Worm (Caenorhabditis elegans) whole organism, early embryonic: ENCODE measurements around the gene hcp-3.

Source experiments
- B0310.2 ChIP-seq: sonication (generic microtip); optimal IDR thresholded peaks from 2 replicates; lab custom pipeline; 2016; ENCODE audit warnings: mild to moderate bottlenecking, missing genetic modification characterization, missing compliant biosample characterization
- F13C5.2 ChIP-seq: sonication (generic microtip); optimal IDR thresholded peaks from 2 replicates; lab custom pipeline; 2017; ENCODE audit warnings: mild to moderate bottlenecking, missing genetic modification characterization, inconsistent platforms, missing compliant biosample characterization
- aly-1 ChIP-seq: sonication (generic microtip); optimal IDR thresholded peaks from 2 replicates; lab custom pipeline; 2016; ENCODE audit warnings: missing genetic modification characterization, missing compliant biosample characterization
- ama-1 ChIP-seq: fragments of 150-350 bp; optimal IDR thresholded peaks from 2 replicates; lab custom pipeline; 2014
- ceh-13 ChIP-seq: fragments of 200-800 bp; sonication (Bioruptor generic); optimal IDR thresholded peaks from 2 replicates; lab custom pipeline; 2018; ENCODE audit warnings: mild to moderate bottlenecking, missing genetic modification characterization, missing compliant biosample characterization
- ceh-36 ChIP-seq: sonication (generic microtip); optimal IDR thresholded peaks from 2 replicates; lab custom pipeline; 2016; ENCODE audit warnings: missing genetic modification characterization, inconsistent platforms, missing compliant biosample characterization
- ets-7 ChIP-seq: sonication (generic microtip); optimal IDR thresholded peaks from 2 replicates; lab custom pipeline; 2016; ENCODE audit warnings: missing genotype, missing genetic modification characterization, missing compliant biosample characterization
- flt-1 ChIP-seq: fragments of 200-800 bp; sonication (Bioruptor generic); IDR thresholded peaks from 2 replicates; pipeline ENCODE4 v1.3.6; 2022; ENCODE audit warnings: missing genetic modification characterization, missing compliant biosample characterization
- pes-1 ChIP-seq: fragments of 200-800 bp; sonication (Bioruptor generic); IDR thresholded peaks from 2 replicates; pipeline ENCODE4 v1.3.6; 2022; ENCODE audit warnings: missing genetic modification reagents, missing genetic modification characterization, missing compliant biosample characterization
- scrt-1 ChIP-seq: fragments of 200-800 bp; sonication (Bioruptor generic); IDR thresholded peaks from 2 replicates; pipeline ENCODE4 v1.3.6; 2022; ENCODE audit warnings: missing genetic modification characterization, missing compliant biosample characterization
- sea-1 ChIP-seq: fragments of 200-800 bp; sonication (Bioruptor generic); conservative IDR thresholded peaks from 2 replicates; pipeline ENCODE4 v1.3.6; 2022; ENCODE audit warnings: missing genetic modification characterization, missing compliant biosample characterization
- tbx-11 ChIP-seq: fragments of 200-800 bp; sonication (Bioruptor generic); IDR thresholded peaks from 2 replicates; pipeline ENCODE4 v1.3.6; 2022; ENCODE audit warnings: missing genetic modification characterization, missing compliant biosample characterization
- tbx-37 ChIP-seq: fragments of 200-800 bp; sonication (Bioruptor generic); conservative IDR thresholded peaks from 2 replicates; pipeline ENCODE4 v1.3.6; 2022; ENCODE audit warnings: missing genetic modification reagents, missing genetic modification characterization, missing compliant biosample characterization
- tra-4 ChIP-seq: sonication (generic microtip); optimal IDR thresholded peaks from 2 replicates; lab custom pipeline; 2017; ENCODE audit warnings: missing genetic modification characterization, missing compliant biosample characterization

DNA sequence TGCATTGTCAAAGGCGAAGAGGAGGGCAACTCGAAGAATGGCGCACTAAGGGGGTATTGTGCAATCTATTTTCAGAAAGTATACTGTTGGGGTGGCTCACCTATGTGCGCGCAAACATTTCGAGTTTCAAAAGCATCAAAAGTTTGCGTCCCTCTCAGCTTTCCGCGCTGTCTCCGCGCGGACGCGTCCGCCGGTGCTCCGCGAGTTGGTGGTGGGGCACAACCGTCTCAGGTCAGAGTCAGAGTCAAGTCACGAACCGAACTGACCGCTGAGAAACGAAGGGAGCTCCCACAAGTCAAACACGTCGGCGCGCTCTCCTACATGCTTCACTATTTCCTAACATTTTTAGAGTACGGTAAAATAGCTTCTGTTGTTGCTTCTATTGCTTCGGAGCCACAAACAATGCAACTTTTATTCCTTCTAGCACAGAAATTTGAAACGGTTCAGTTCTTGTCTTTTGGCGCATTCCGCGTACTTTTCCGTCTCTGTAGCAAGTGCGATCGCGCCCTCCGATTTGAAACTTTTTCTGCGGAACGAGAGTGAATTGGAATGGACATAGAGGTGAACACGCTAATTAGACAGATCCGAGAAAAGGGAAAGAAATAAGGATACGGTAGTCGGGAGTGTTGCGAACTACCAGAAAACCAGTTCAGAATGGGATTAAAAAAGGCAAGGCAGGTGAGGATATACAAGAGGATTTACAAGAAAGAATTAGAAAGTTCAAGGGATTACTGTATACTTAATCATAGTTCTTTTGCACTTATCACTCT, 23.2 kb upstream of the hcp-3 start:
- TF ChIP-seq ceh-13 (GFP tag; lab: Kevin White, UChicago) = no peak
- TF ChIP-seq F13C5.2 (tag; lab: Kevin White, UChicago) = no peak
- TF ChIP-seq flt-1 (GFP tag; lab: Robert Waterston, UW) = no peak
- TF ChIP-seq tbx-37 (GFP tag; lab: Robert Waterston, UW) = no peak
- no peak for TF ChIP-seq sea-1 (GFP tag; lab: Robert Waterston, UW)
- no peak for TF ChIP-seq pes-1 (GFP tag; lab: Robert Waterston, UW)
- no peak for TF ChIP-seq ama-1
- no peak for TF ChIP-seq tra-4 (tag; lab: Kevin White, UChicago)
- no peak for TF ChIP-seq ceh-36
- no peak for TF ChIP-seq aly-1
- TF ChIP-seq B0310.2 (tag; lab: Kevin White, UChicago) = no peak
- TF ChIP-seq tbx-11 = no peak
- no peak for TF ChIP-seq scrt-1 (GFP tag; lab: Robert Waterston, UW)
- no peak for TF ChIP-seq ets-7
